Worm (Caenorhabditis elegans): Measurements from ENCODE around the gene C14E2.1.

Gene C14E2.1

DNA sequence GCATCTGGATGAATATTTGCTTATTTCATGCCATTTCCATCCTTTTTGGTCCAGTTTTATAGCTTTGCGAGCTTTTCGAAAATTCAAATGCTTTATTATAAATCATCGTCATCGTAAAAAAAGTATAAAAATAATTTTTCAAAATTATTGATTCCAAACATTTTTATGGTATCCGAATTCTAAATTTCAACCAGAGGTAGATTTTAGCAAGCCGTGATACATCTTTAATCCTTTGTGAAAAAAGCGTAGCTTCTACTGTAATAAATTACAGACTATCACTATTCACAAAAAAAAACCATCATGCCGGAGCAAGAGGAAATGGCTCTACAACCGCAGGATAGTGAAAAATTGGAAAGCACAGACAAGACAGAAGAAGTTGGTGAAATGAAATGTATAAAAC lies at the start of gene C14E2.1:
C14E2.1 (plus strand) TSS at position 301 of the 400 bp plus-strand sequence.
- TF ChIP-seq dao-5 (tag; optimal IDR thresholded peaks at IDR 0.05) = no peak
- TF ChIP-seq him-1 (tag; optimal IDR thresholded peaks at IDR 0.05) = no peak
- TF ChIP-seq W03F9.2 (tag; optimal IDR thresholded peaks at IDR 0.05) = no peak

DNA sequence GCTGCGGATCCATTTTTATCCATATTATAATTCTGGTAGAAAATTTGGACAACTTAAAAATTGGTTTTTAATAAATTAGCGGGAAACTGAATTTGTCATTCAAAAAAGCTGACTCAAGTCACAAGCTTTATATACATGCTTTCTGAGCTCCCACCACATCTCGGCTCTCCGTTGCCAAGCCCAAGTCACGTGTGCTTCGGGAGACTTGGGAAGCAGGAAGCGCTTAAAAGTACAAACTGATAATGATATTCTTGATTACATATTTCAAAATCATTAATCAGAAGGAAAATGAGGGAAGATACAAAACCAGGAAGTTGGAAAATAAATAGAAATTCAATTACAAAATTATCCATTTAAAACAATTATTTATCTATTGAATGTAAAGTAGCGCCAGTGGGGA lies 48.3 kb upstream of the C14E2.1 start, which contains the start of gene elc-2:
elc-2 (minus strand) TSS at position 101 of the 400 bp plus-strand sequence.
- TF ChIP-seq him-1 (tag; optimal IDR thresholded peaks at IDR 0.05) = no peak
- no peak for TF ChIP-seq W03F9.2 (tag; optimal IDR thresholded peaks at IDR 0.05)
- TF ChIP-seq dao-5 (tag; optimal IDR thresholded peaks at IDR 0.05) = no peak

DNA sequence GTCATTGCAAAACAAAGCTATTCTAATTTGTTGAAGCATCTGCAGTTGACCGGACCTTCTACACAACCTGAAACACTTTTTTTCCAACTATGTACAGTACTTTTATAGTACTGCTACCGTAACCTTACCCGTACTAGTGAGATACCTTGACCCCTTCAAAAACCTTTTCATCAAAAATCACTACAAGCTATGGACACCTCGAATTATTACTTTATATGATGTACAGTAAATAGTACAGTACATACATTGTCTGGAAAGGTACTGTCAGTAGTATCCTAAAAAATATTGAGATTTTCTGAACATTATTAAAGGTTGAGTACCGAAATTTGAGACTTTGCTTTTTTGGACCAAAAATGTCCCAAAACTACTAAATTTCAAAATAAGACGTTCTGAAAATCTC lies 40.6 kb upstream of the C14E2.1 start:
- no peak for TF ChIP-seq W03F9.2 (tag; optimal IDR thresholded peaks at IDR 0.05)
- TF ChIP-seq dao-5 (tag; optimal IDR thresholded peaks at IDR 0.05) = no peak
- no peak for TF ChIP-seq him-1 (tag; optimal IDR thresholded peaks at IDR 0.05)

DNA sequence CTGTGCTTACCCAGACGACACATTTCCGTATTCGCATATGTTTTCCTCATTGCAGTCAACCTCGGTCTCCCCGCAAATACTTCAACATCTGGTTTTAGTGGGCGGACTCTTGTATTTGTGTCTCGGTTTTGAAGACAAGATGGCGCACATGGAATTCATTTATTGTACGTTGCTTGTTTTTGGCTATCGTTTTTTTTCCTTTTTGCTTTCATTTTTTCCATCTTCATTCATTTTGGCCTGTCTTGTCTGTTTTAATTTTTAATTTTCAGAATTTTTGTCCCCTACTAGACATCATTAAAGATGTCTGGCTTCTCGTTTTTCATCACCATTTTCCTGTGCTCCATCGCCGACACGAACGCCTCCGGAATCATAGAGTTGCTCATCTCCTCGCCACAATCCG lies 39.7 kb upstream of the C14E2.1 start, which contains the start of gene arg-1:
arg-1 (plus strand) TSS at position 301 of the 400 bp plus-strand sequence.
- no peak for TF ChIP-seq him-1 (tag; optimal IDR thresholded peaks at IDR 0.05)
- TF ChIP-seq dao-5 (tag; optimal IDR thresholded peaks at IDR 0.05) = no peak
- TF ChIP-seq W03F9.2 (tag; optimal IDR thresholded peaks at IDR 0.05) = no peak

DNA sequence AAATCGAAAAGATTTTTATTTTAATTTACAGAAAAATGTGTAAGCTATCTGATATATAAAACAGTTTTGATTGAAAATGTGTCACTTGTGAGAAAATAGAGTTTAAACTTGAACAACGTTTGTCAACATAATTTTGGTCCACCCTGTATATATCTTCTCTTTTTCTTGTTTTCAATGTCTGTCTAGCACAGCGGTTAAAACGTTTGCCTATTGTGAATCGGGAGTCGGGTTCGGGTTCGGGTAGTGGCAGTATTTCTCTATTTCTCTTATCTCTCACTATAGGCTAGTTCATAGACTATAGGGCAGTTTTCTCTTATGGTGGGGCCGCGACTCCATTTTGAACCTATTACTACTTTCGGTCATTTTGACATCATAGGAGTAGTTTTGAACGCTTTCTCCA lies 35.2 kb upstream of the C14E2.1 start:
- no peak for TF ChIP-seq dao-5 (tag; optimal IDR thresholded peaks at IDR 0.05)
- no peak for TF ChIP-seq W03F9.2 (tag; optimal IDR thresholded peaks at IDR 0.05)
- TF ChIP-seq him-1 (tag; optimal IDR thresholded peaks at IDR 0.05) = no peak

DNA sequence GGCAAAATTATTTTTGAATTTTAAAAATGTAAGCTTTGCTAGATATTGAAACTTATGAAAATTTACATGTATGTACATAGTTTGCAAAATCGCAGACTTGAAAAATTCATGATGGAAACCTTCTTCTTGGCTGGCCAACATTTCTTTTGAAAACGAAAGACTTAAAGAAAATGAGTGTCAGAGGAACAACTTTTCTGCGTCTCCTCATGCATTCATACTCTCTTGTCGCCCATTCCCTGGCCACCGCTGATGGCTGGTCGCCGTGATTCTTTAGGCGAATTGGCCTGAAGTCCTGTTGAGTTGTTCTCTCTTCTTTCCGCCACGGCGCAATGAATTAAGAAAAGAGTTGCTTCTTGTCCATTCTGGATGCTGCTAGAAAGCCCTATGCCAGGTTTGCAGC lies 30.2 kb upstream of the C14E2.1 start:
- TF ChIP-seq him-1 (tag; optimal IDR thresholded peaks at IDR 0.05) (no peak), W03F9.2 (tag; optimal IDR thresholded peaks at IDR 0.05) (no peak), dao-5 (tag; optimal IDR thresholded peaks at IDR 0.05) (no peak)

DNA sequence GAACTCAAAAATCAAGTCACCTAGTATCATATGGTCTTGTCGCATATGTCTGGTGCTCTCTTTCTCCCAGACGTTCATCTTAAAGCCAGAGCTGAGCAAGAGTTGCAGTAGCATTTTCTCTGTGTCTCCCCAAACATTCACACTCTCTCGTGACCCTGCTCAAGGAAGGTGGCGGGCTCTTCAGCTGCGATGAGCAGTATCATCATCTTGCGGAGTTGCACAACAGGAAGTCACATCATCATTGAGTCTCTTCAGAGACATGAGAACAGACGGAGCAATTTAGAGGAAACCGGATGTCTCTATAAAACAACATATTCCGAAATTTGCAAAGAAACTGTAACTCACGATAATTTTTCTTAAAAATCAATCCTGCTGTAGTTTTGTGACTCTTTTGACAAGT lies 27.7 kb upstream of the C14E2.1 start:
- TF ChIP-seq dao-5 (tag; optimal IDR thresholded peaks at IDR 0.05) (no peak), W03F9.2 (tag; optimal IDR thresholded peaks at IDR 0.05) (no peak), him-1 (tag; optimal IDR thresholded peaks at IDR 0.05) (no peak)

DNA sequence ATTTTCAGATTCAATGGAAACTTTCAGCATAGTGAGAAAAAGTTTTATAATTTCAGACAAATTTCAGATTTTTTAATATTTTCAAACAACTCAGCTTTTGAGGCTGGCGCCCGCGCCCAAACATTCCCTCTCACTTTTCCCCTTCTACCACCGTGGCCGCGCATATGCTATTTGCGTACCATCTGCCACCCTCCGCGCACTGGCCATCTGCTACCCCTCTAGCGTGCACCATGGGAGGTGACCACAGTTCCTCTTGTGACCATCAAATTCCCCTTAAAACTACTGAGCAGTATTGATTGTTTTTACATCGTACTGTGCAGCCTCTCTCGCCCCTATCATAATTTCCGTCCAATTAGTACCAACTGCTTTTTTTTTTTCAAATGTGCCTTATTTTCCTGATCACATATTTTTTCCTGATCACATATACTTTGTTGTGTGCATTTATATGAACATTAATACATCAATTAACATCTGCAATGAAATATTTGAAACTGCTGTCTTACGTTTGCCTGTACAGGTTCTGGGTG lies 25.2 kb upstream of the C14E2.1 start, which contains the start of gene C14E2.11:
C14E2.11 (plus strand) TSS at position 477 of the 527 bp plus-strand sequence.
- TF ChIP-seq him-1 (tag; optimal IDR thresholded peaks at IDR 0.05) (no peak), W03F9.2 (tag; optimal IDR thresholded peaks at IDR 0.05) (no peak), dao-5 (tag; optimal IDR thresholded peaks at IDR 0.05) (no peak)

DNA sequence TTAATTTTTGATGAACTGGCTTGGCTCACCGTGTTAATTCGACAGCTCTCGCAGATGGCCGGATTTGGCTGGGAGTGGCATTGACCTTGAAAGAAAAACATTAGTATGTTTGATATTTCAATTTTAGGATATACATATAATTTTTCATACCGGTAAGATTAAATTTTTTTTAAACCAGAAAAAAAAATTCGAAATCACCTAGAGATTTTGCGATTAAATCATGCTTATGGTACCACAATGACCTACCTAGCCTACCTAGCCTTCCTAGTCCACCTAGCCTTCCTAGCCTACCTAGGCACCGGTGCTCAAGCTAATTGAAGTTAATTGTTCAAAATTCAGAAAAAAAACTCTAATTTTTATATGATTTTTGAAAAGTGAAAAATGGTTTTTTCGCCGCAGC lies 14.8 kb upstream of the C14E2.1 start, which contains the start of gene C14E2.3:
C14E2.3 (minus strand) TSS at position 101 of the 400 bp plus-strand sequence.
- TF ChIP-seq dao-5 (tag; optimal IDR thresholded peaks at IDR 0.05) (no peak), W03F9.2 (tag; optimal IDR thresholded peaks at IDR 0.05) (no peak), him-1 (tag; optimal IDR thresholded peaks at IDR 0.05) (no peak)

DNA sequence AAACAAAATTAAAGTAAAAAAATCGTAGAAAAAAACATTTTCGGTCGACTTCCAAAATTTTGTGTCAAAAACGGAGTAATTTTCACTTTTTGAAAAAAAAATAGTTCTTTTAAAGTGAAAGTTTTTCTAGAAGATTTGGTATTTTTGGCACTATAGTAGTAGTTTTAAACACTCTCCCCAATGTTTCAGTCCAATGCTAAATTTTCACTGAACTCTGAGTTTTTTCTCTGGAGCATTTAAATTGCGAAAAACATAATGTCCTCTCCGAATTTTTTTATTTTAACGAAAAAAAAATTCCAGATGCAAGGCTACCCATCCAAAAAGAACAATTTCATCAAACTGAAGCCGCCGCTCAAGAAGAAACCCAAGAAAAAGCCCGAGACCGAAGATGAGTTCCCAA lies 10.2 kb upstream of the C14E2.1 start, which contains the start of gene C14E2.7:
C14E2.7 (plus strand) TSS at position 301 of the 400 bp plus-strand sequence.
- TF ChIP-seq him-1 (tag; optimal IDR thresholded peaks at IDR 0.05) (no peak), W03F9.2 (tag; optimal IDR thresholded peaks at IDR 0.05) (no peak)

DNA sequence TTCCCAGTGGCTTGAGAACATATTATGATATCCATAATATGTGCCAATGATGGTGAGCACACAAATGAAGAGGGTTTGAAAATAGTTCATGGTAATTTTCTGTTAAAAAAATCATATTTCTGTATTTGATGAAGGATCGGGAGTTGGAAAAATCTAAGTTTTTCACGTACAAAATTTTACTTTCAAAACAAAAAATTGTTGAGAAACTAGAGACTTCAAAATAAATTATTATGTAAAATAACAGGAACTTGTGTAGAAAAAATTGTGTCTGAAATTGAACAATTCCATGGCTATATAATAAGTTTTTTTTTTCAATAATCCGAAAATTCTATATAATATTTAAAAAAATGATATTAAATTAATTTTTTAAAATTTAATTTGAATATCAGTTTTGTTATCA lies 5.0 kb upstream of the C14E2.1 start, which contains the start of gene C14E2.4:
C14E2.4 (minus strand) TSS at position 101 of the 400 bp plus-strand sequence.
- TF ChIP-seq W03F9.2 (tag; optimal IDR thresholded peaks at IDR 0.05) (no peak), dao-5 (tag; optimal IDR thresholded peaks at IDR 0.05) (no peak)

DNA sequence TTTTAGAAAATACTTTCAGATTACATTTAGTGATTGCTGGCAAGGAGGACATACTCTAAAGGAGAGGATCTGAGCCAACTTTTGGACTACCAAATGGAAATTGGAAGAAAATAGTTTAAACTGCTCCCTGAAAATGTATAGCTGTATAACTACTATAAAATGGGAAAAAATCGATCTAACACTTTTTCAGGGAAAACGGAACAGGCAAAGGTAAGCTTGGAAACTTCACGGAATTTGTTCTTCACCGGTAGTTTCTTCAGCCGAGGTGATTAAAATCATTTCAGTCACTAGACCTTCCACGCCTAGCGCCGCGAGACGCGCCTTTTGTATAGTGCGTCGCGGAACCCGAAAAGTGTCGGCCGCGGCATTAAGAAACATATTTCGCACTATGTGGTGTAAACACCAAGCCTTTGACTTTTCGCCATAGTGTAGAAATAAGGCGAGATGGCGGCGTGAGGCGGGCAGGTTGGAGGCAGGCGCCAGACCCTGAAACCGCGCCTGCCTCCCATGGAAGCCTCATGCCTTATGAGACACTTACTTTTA lies 905 bp upstream of the C14E2.1 start, which contains the start of gene C14E2.5:
C14E2.5 (minus strand) TSS at position 51 of the 543 bp plus-strand sequence.
- TF ChIP-seq him-1 (tag; optimal IDR thresholded peaks at IDR 0.05) (no peak), dao-5 (tag; optimal IDR thresholded peaks at IDR 0.05) (no peak), W03F9.2 (tag; optimal IDR thresholded peaks at IDR 0.05) (no peak)

DNA sequence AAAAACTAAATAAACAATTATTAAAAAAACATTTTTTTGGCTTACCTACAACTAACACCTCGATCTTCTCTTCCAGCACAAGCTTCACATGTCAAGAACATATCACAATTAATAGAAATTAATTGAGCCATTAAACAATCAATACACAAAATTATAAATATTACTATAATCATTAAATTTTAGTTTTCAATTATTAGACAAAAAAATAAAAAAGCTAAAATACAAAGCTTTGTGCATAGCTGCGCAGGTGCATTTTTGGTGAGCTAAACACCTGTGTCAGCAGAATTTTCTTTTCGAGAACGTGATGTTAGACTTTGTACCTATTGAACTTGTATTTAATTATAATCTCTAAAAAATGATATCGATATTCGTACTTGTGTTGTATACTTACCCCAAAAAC lies 3.7 kb downstream of the C14E2.1 start, which contains the start of gene C14E2.6:
C14E2.6 (minus strand) TSS at position 101 of the 400 bp plus-strand sequence.
- no peak for TF ChIP-seq dao-5 (tag; optimal IDR thresholded peaks at IDR 0.05)
- TF ChIP-seq him-1 (tag; optimal IDR thresholded peaks at IDR 0.05) = no peak
- no peak for TF ChIP-seq W03F9.2 (tag; optimal IDR thresholded peaks at IDR 0.05)

DNA sequence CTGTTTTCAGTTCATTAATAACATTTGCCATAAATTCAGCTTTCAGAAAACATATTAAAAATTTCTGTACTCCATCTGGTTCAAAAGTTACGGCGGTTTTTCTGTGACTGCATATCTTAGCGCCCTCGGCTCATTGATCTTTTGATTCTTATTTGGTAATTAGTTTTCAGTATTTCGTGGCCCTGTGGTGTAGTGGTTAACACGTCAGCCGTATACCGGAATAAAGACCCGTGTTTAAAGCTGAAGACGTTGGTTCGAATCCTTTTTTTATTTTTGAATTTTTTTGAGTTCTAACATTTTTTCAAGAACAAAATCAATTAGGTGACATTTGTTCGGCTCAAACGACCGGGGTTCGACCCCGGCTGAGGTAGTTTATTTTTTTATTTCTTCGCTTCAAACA lies 4.2 kb downstream of the C14E2.1 start:
- TF ChIP-seq dao-5 (tag; optimal IDR thresholded peaks at IDR 0.05) (no peak), him-1 (tag; optimal IDR thresholded peaks at IDR 0.05) (no peak), W03F9.2 (tag; optimal IDR thresholded peaks at IDR 0.05) (no peak)

Measured in whole organism, L4/young adult.